Worm (Caenorhabditis elegans) whole organism, mixed stage, embryonic: ENCODE data around the gene C50H2.13.

Source experiments
- M03D4.4 ChIP-seq: sonication (generic microtip); optimal IDR thresholded peaks from 2 replicates; lab custom pipeline; 2017; ENCODE audit warnings: mild to moderate bottlenecking, missing genetic modification characterization, missing compliant biosample characterization
- bed-3 ChIP-seq: fragments of 200-800 bp; sonication (Bioruptor generic); optimal IDR thresholded peaks from 3 replicates; lab custom pipeline; 2018; ENCODE audit warnings: mild to moderate bottlenecking, missing genetic modification characterization, moderate library complexity, missing compliant biosample characterization
- blmp-1 ChIP-seq: fragments of 150-350 bp; optimal IDR thresholded peaks from 2 replicates; lab custom pipeline; 2014; ENCODE audit warnings: missing biosample characterization, missing genetic modification characterization
- ceh-39 ChIP-seq: fragments of 150-350 bp; optimal IDR thresholded peaks from 2 replicates; lab custom pipeline; 2014; ENCODE audit warnings: missing biosample characterization, missing genetic modification characterization
- ceh-43 ChIP-seq: fragments of 200-800 bp; sonication (Bioruptor generic); optimal IDR thresholded peaks from 2 replicates; lab custom pipeline; 2018; ENCODE audit warnings: mild to moderate bottlenecking, missing genetic modification characterization, moderate library complexity, missing compliant biosample characterization
- ceh-83 ChIP-seq: fragments of 200-800 bp; sonication (Bioruptor generic); optimal IDR thresholded peaks from 2 replicates; lab custom pipeline; 2018; ENCODE audit warnings: mild to moderate bottlenecking, missing genetic modification characterization, missing compliant biosample characterization
- ces-1 ChIP-seq: fragments of 150-350 bp; optimal IDR thresholded peaks from 2 replicates; lab custom pipeline; 2014; ENCODE audit warnings: missing biosample characterization, missing genetic modification reagents, missing genetic modification characterization
- cnd-1 ChIP-seq: fragments of 200-800 bp; sonication (Bioruptor generic); optimal IDR thresholded peaks from 2 replicates; lab custom pipeline; 2018; ENCODE audit warnings: mild to moderate bottlenecking, missing genetic modification characterization, missing compliant biosample characterization
- drap-1 ChIP-seq: fragments of 200-800 bp; sonication (Bioruptor generic); optimal IDR thresholded peaks from 3 replicates; lab custom pipeline; 2018; ENCODE audit warnings: mild to moderate bottlenecking, missing genetic modification characterization, missing compliant biosample characterization
- elt-1 ChIP-seq: sonication (generic microtip); optimal IDR thresholded peaks from 2 replicates; lab custom pipeline; 2017; ENCODE audit warnings: missing genetic modification characterization, mild to moderate bottlenecking, missing compliant biosample characterization, antibody characterized with exemption, moderate library complexity, borderline replicate concordance; ENCODE audit not compliant: insufficient read depth
- elt-3 ChIP-seq: fragments of 150-350 bp; optimal IDR thresholded peaks from 2 replicates; lab custom pipeline; 2014; ENCODE audit warnings: missing biosample characterization, missing genetic modification characterization
- flh-1 ChIP-seq: fragments of 200-800 bp; sonication (Bioruptor generic); optimal IDR thresholded peaks from 2 replicates; lab custom pipeline; 2018; ENCODE audit warnings: mild to moderate bottlenecking, missing genetic modification characterization, moderate library complexity, missing compliant biosample characterization
- ham-2 ChIP-seq: fragments of 200-800 bp; sonication (Bioruptor generic); optimal IDR thresholded peaks from 2 replicates; lab custom pipeline; 2018; ENCODE audit warnings: mild to moderate bottlenecking, missing genetic modification characterization, missing compliant biosample characterization
- hlh-1 ChIP-seq: fragments of 150-350 bp; optimal IDR thresholded peaks from 2 replicates; lab custom pipeline; 2014; ENCODE audit warnings: missing biosample characterization, missing genetic modification reagents, missing genetic modification characterization
- lin-13 ChIP-seq: fragments of 150-350 bp; optimal IDR thresholded peaks from 2 replicates; lab custom pipeline; 2014; ENCODE audit warnings: missing biosample characterization, missing genetic modification characterization
- lin-32 ChIP-seq: fragments of 200-800 bp; sonication (Bioruptor generic); optimal IDR thresholded peaks from 2 replicates; lab custom pipeline; 2018; ENCODE audit warnings: mild to moderate bottlenecking, missing genetic modification characterization, missing compliant biosample characterization
- mep-1 ChIP-seq: fragments of 150-350 bp; optimal IDR thresholded peaks from 2 replicates; lab custom pipeline; 2017; ENCODE audit warnings: missing biosample characterization, missing genetic modification reagents, missing genetic modification characterization, inconsistent platforms
- mls-2 ChIP-seq: sonication (generic microtip); optimal IDR thresholded peaks from 2 replicates; lab custom pipeline; 2016; ENCODE audit warnings: mild to moderate bottlenecking, missing genetic modification characterization, moderate library complexity, missing compliant biosample characterization
- nhr-12 ChIP-seq: fragments of 150-350 bp; optimal IDR thresholded peaks from 2 replicates; lab custom pipeline; 2014; ENCODE audit warnings: missing biosample characterization, missing genetic modification characterization
- nhr-237 ChIP-seq: fragments of 150-350 bp; optimal IDR thresholded peaks from 2 replicates; lab custom pipeline; 2014; ENCODE audit warnings: missing biosample characterization, missing genetic modification characterization
- nhr-28 ChIP-seq: fragments of 150-350 bp; optimal IDR thresholded peaks from 2 replicates; lab custom pipeline; 2014; ENCODE audit warnings: missing biosample characterization, missing genetic modification characterization
- nhr-76 ChIP-seq: sonication (generic microtip); optimal IDR thresholded peaks from 2 replicates; lab custom pipeline; 2017; ENCODE audit warnings: missing biosample characterization, missing genetic modification characterization
- pha-4 ChIP-seq: fragments of 150-350 bp; optimal IDR thresholded peaks from 2 replicates; lab custom pipeline; 2018; ENCODE audit warnings: missing biosample characterization, missing genetic modification reagents, missing genetic modification characterization
- snpc-4 ChIP-seq: fragments of 150-350 bp; optimal IDR thresholded peaks from 2 replicates; lab custom pipeline; 2014; ENCODE audit warnings: missing biosample characterization, missing genetic modification characterization
- sptf-1 ChIP-seq: sonication (generic microtip); optimal IDR thresholded peaks from 2 replicates; lab custom pipeline; 2017; ENCODE audit warnings: mild to moderate bottlenecking, missing genetic modification characterization, moderate library complexity, missing compliant biosample characterization
- tbx-8 ChIP-seq: fragments of 200-800 bp; sonication (Bioruptor generic); optimal IDR thresholded peaks from 2 replicates; lab custom pipeline; 2018; ENCODE audit warnings: mild to moderate bottlenecking, missing genetic modification characterization, moderate library complexity, missing compliant biosample characterization
- unc-120 ChIP-seq: sonication (generic microtip); optimal IDR thresholded peaks from 2 replicates; lab custom pipeline; 2017; ENCODE audit warnings: missing genetic modification characterization, missing compliant biosample characterization; ENCODE audit not compliant: poor library complexity, severe bottlenecking
- unc-39 ChIP-seq: fragments of 150-350 bp; optimal IDR thresholded peaks from 2 replicates; lab custom pipeline; 2014; ENCODE audit warnings: missing biosample characterization, missing genetic modification characterization
- unc-62 ChIP-seq: fragments of 150-350 bp; optimal IDR thresholded peaks from 2 replicates; lab custom pipeline; 2014; ENCODE audit warnings: missing biosample characterization, missing genetic modification reagents, missing genetic modification characterization
- zip-8 ChIP-seq: fragments of 150-350 bp; optimal IDR thresholded peaks from 2 replicates; lab custom pipeline; 2014; ENCODE audit warnings: missing biosample characterization, missing genetic modification characterization
- ztf-11 ChIP-seq: fragments of 150-350 bp; optimal IDR thresholded peaks from 2 replicates; lab custom pipeline; 2014; ENCODE audit warnings: missing biosample characterization, missing genetic modification characterization

C50H2.13 gene

DNA sequence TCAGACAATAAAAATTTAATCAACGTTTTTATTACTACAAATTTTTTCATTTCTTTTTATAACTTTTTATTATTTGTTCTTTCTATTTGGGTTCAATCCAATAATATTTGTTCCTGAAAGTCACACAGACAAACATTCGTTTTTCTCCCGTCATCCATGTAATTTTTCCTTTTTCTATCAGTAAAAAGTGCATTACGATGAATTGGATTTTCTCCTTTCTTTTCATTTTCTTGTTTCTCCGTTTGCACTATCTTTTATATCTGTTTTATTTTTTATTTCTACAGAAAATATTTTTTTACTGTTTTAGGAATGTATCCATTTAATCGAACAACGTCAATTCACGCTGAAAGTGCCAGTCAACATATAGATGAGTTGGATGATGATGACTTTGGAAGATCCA, 27.1 kb upstream of the C50H2.13 start, which contains the start of gene egl-47:
TSS of gene egl-47 (plus strand) at position 301 of the 400 bp plus-strand sequence.
- TF ChIP-seq mls-2 (no peak), pha-4 (no peak), mep-1 (no peak), nhr-237 (tag; lab: Kevin White, UChicago) (no peak), cnd-1 (no peak), nhr-12 (tag; lab: Kevin White, UChicago) (no peak), unc-120 (tag; lab: Kevin White, UChicago) (no peak), ceh-39 (tag; lab: Kevin White, UChicago) (no peak), unc-62 (no peak), zip-8 (no peak), bed-3 (no peak), nhr-76 (tag; lab: Kevin White, UChicago) (no peak), ceh-83 (GFP tag; lab: Kevin White, UChicago) (no peak)
- TF ChIP-seq, all 35 proteins: peak for 0

DNA sequence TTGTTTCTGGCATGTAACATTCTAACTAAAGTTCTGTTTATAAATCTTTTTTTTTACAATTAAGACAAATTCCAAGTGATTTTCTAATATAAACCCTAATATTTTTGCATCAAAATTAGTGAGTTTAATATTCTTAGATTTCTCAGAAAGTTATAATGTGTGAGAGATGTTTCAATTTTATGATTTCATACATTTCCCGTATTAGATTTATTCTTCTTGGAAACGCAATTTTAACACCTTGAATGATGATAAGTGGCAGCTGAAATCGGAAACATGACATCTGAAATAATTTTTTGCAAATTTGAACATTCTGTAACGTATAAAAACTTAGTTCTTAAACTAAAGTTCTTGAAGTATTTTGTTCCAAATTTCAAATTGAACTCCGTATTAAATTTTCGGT, 25.2 kb upstream of the C50H2.13 start:
- TF ChIP-seq ham-2 (GFP tag; lab: Kevin White, UChicago) (no peak), pha-4 (no peak), lin-32 (no peak)

DNA sequence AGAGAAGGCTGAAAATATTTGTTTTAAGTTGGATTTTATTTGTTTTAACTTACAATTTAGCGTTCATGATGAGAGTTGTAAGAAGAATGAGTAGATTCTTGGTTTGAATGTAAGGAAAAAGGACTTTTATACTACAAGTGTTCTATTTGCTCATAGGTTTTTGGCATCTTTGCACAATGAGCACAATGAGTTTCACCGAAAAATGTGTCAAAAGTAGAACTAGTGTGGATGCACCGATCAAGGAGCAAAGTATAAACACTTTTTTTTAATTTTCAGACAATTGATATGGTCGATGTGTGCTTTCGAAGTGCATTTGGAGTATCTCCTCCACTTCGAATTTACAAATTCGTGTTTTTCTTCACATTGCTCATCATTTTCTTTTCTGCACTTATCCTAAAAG, 20.2 kb upstream of the C50H2.13 start, which contains the start of gene fipr-11:
TSS of gene fipr-11 (minus strand) at position 101 of the 400 bp plus-strand sequence.
- no peak for TF ChIP-seq nhr-28 (tag; lab: Kevin White, UChicago)
- TF ChIP-seq hlh-1, result no peak
- TF ChIP-seq M03D4.4 (tag; lab: Kevin White, UChicago), result no peak
- TF ChIP-seq ces-1 (GFP tag; lab: Kevin White, UChicago), result no peak
- no peak for TF ChIP-seq blmp-1 (tag; lab: Kevin White, UChicago)
- no peak for TF ChIP-seq sptf-1
- TF ChIP-seq flh-1 (GFP tag; lab: Kevin White, UChicago), result no peak
- no peak for TF ChIP-seq nhr-237 (tag; lab: Kevin White, UChicago)
- no peak for TF ChIP-seq mep-1
- TF ChIP-seq tbx-8 (GFP tag; lab: Kevin White, UChicago), result no peak
- TF ChIP-seq mls-2, result no peak

DNA sequence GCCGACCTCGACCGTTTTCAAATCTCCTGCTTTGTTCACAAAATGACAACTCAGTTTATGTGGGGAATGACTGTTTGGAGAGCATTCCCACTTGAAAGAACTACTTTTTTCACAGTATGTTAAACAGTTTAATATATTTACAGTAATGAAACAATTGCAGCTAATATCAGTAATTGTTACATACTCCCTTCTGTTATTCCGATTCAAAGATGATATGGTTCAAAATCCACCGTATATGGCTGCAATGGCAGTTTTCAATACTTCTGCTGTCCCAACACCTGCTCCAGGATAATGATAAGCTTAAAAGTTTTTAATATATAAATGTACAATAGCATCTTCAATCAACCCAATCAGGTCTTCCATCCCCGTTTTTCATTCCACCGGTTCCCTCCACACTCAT, 19.1 kb upstream of the C50H2.13 start:
- no peak for TF ChIP-seq snpc-4 (tag; lab: Kevin White, UChicago)
- no peak for TF ChIP-seq bed-3

DNA sequence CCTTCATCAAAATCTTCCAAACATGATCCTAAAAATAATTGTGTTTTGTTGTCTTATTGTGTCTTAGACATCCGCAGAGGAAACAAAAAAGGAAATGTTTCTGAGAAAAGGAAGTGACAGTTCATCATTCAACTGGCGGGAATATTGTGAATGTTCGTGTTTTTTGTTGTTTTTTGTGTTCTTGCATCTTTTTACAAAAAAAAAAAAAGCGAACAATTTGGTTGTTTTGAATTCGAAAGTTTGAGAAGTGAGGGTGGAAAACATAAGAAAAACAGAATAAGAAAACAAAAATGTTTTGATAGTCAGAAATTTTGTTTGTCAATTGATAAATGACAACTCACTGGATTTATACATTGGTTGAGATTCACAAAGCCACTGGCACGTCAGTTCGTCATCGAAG, 16.7 kb upstream of the C50H2.13 start:
- no peak for TF ChIP-seq ceh-83 (GFP tag; lab: Kevin White, UChicago)
- TF ChIP-seq lin-13, result no peak
- TF ChIP-seq nhr-28 (tag; lab: Kevin White, UChicago), result no peak
- no peak for TF ChIP-seq blmp-1 (tag; lab: Kevin White, UChicago)
- TF ChIP-seq ham-2 (GFP tag; lab: Kevin White, UChicago), result no peak
- TF ChIP-seq unc-39 (tag; lab: Kevin White, UChicago), result no peak
- TF ChIP-seq unc-62, result no peak
- TF ChIP-seq mls-2, result no peak
- TF ChIP-seq elt-1 (tag; lab: Kevin White, UChicago), result no peak
- TF ChIP-seq flh-1 (GFP tag; lab: Kevin White, UChicago), result no peak
- no peak for TF ChIP-seq sptf-1
- TF ChIP-seq pha-4, result no peak
- no peak for TF ChIP-seq drap-1 (GFP tag; lab: Kevin White, UChicago)
- TF ChIP-seq mep-1, result no peak
- TF ChIP-seq unc-120 (tag; lab: Kevin White, UChicago), result no peak

DNA sequence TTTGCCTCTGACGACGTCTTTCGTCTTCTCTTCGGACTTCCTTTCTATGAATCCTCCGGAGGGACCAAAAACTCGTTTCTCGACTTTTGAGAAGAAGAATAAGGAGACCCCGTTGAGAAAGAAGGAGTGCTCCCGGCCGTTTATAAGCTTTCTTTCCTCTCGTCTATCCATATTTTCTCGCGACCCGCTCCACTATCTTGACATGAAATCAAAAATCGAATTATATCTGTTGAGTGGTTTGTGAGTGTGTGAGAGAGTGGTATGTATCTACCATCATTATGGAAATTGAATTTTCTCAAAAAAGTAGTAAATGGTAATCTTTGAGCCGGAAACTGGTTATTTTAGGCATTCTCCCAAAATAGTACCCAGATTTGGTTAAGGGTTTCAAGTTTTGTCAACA, 15.2 kb upstream of the C50H2.13 start:
- no peak for TF ChIP-seq ceh-83 (GFP tag; lab: Kevin White, UChicago)
- peak; percentile 85 for TF ChIP-seq ces-1 (GFP tag; lab: Kevin White, UChicago)

DNA sequence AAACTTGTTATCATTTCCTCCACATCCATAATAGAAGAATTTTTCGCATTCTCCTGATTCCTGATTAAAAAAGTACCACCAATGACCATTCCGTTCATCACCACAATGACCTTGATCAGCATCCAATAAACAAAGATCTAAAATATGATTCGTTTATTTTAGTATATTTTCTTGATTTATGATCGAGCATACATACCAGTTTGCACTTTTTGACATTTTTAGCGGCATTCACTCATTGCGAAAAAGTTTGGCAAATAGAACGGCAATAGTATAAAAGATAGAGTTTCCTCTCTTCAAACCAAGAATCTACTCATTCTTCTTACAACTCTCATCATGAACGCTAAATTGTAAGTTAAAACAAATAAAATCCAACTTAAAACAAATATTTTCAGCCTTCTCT, 12.5 kb upstream of the C50H2.13 start, which contains the start of gene fipr-10:
TSS of gene fipr-10 (plus strand) at position 301 of the 400 bp plus-strand sequence.
- no peak for TF ChIP-seq ceh-43 (GFP tag; lab: Kevin White, UChicago)
- TF ChIP-seq unc-39 (tag; lab: Kevin White, UChicago), result no peak
- no peak for TF ChIP-seq ztf-11 (tag; lab: Kevin White, UChicago)
- TF ChIP-seq mep-1, result no peak
- TF ChIP-seq elt-3 (tag; lab: Kevin White, UChicago), result no peak
- no peak for TF ChIP-seq hlh-1
- TF ChIP-seq nhr-12 (tag; lab: Kevin White, UChicago), result no peak
- TF ChIP-seq nhr-237 (tag; lab: Kevin White, UChicago), result no peak
- no peak for TF ChIP-seq bed-3
- no peak for TF ChIP-seq nhr-76 (tag; lab: Kevin White, UChicago)
- no peak for TF ChIP-seq pha-4
- TF ChIP-seq M03D4.4 (tag; lab: Kevin White, UChicago), result no peak
